Worm (Caenorhabditis elegans) whole organism, L3 larva: ENCODE measurements around the gene F11C7.6.

ENCODE experiments used
- R02D3.7 ChIP-seq: fragments of 150-350 bp; optimal IDR thresholded peaks from 2 replicates; lab custom pipeline; 2014; ENCODE audit warnings: missing biosample characterization, missing genetic modification characterization
- aly-2 ChIP-seq: fragments of 150-350 bp; optimal IDR thresholded peaks from 2 replicates; lab custom pipeline; 2014; ENCODE audit warnings: missing biosample characterization, missing genetic modification characterization
- ama-1 ChIP-seq: fragments of 150-350 bp; optimal IDR thresholded peaks from 2 replicates; lab custom pipeline; 2018
- ceh-16 ChIP-seq: sonication (generic microtip); optimal IDR thresholded peaks from 2 replicates; lab custom pipeline; 2017; ENCODE audit warnings: missing biosample characterization, missing genetic modification characterization
- ceh-28 ChIP-seq: fragments of 150-350 bp; optimal IDR thresholded peaks from 2 replicates; lab custom pipeline; 2014; ENCODE audit warnings: missing biosample characterization, missing genetic modification reagents, missing genetic modification characterization
- ceh-82 ChIP-seq: fragments of 150-350 bp; optimal IDR thresholded peaks from 2 replicates; lab custom pipeline; 2014; ENCODE audit warnings: missing biosample characterization, missing genetic modification characterization
- ceh-9 ChIP-seq: sonication (generic microtip); optimal IDR thresholded peaks from 2 replicates; lab custom pipeline; 2018; ENCODE audit warnings: missing biosample characterization, missing genetic modification characterization
- daf-12 ChIP-seq: fragments of 150-350 bp; optimal IDR thresholded peaks from 2 replicates; lab custom pipeline; 2014; ENCODE audit warnings: missing biosample characterization, missing genetic modification reagents, missing genetic modification characterization
- egl-5 ChIP-seq: fragments of 150-350 bp; optimal IDR thresholded peaks from 2 replicates; lab custom pipeline; 2017; ENCODE audit warnings: missing biosample characterization, missing genetic modification reagents, missing genetic modification characterization, inconsistent platforms
- elt-1 ChIP-seq: fragments of 150-350 bp; optimal IDR thresholded peaks from 2 replicates; lab custom pipeline; 2014; ENCODE audit warnings: missing biosample characterization, missing genetic modification characterization
- elt-3 ChIP-seq, 3 experiments: fragments of 150-350 bp in 1 of 3; sonication (generic microtip) in 2 of 3; optimal IDR thresholded peaks; 2 replicates in 2 of 3; 4 replicates in 1 of 3; lab custom pipeline; 2014 to 2017; ENCODE audit warnings: missing biosample characterization in 3 of 3, missing genetic modification characterization in 3 of 3
- eor-1 ChIP-seq, 2 experiments: fragments of 150-350 bp; optimal IDR thresholded peaks; 2 replicates each; lab custom pipeline; 2014 to 2018; ENCODE audit warnings: missing biosample characterization in 2 of 2, missing genetic modification characterization in 2 of 2
- fkh-10 ChIP-seq: sonication (generic microtip); optimal IDR thresholded peaks from 2 replicates; lab custom pipeline; 2017; ENCODE audit warnings: missing biosample characterization, missing genetic modification reagents, missing genetic modification characterization
- fos-1 ChIP-seq: fragments of 150-350 bp; optimal IDR thresholded peaks from 2 replicates; lab custom pipeline; 2014; ENCODE audit warnings: missing biosample characterization, missing genetic modification characterization
- hmg-11 ChIP-seq: sonication (generic microtip); optimal IDR thresholded peaks from 2 replicates; lab custom pipeline; 2016; ENCODE audit warnings: missing genetic modification characterization, missing compliant biosample characterization
- jun-1 ChIP-seq: fragments of 150-350 bp; optimal IDR thresholded peaks from 2 replicates; lab custom pipeline; 2014; ENCODE audit warnings: missing biosample characterization, missing genetic modification reagents, missing genetic modification characterization
- lin-39 ChIP-seq: fragments of 150-350 bp; optimal IDR thresholded peaks from 2 replicates; lab custom pipeline; 2018; ENCODE audit warnings: missing biosample characterization, missing genetic modification reagents, missing genetic modification characterization
- lsy-12 ChIP-seq: sonication (generic microtip); optimal IDR thresholded peaks from 2 replicates; lab custom pipeline; 2016; ENCODE audit warnings: mild to moderate bottlenecking, missing genetic modification characterization, missing compliant biosample characterization
- nfya-1 ChIP-seq: sonication (generic microtip); optimal IDR thresholded peaks from 2 replicates; lab custom pipeline; 2017; ENCODE audit warnings: missing genetic modification characterization, mild to moderate bottlenecking, missing compliant biosample characterization, antibody characterized with exemption, moderate library complexity; ENCODE audit not compliant: insufficient read depth
- nhr-11 ChIP-seq: fragments of 150-350 bp; optimal IDR thresholded peaks from 2 replicates; lab custom pipeline; 2014; ENCODE audit warnings: missing biosample characterization, missing genetic modification characterization
- nhr-23 ChIP-seq: fragments of 150-350 bp; optimal IDR thresholded peaks from 2 replicates; lab custom pipeline; 2014; ENCODE audit warnings: missing biosample characterization, missing genetic modification reagents, missing genetic modification characterization
- nhr-237 ChIP-seq: fragments of 150-350 bp; optimal IDR thresholded peaks from 2 replicates; lab custom pipeline; 2014; ENCODE audit warnings: missing biosample characterization, missing genetic modification characterization
- nhr-25 ChIP-seq: sonication (generic microtip); optimal IDR thresholded peaks from 2 replicates; lab custom pipeline; 2017; ENCODE audit warnings: missing biosample characterization, missing genetic modification characterization
- nhr-43 ChIP-seq: sonication (generic microtip); optimal IDR thresholded peaks from 2 replicates; lab custom pipeline; 2016; ENCODE audit warnings: mild to moderate bottlenecking, missing genetic modification characterization, missing compliant biosample characterization; ENCODE audit not compliant: poor library complexity, severe bottlenecking
- nhr-67 ChIP-seq: fragments of 150-350 bp; optimal IDR thresholded peaks from 2 replicates; lab custom pipeline; 2014; ENCODE audit warnings: missing biosample characterization, missing genetic modification characterization
- nhr-76 ChIP-seq: fragments of 150-350 bp; sonication (generic microtip); optimal IDR thresholded peaks from 5 replicates; lab custom pipeline; 2014; ENCODE audit warnings: missing biosample characterization, missing genetic modification characterization
- nhr-77 ChIP-seq: fragments of 150-350 bp; optimal IDR thresholded peaks from 2 replicates; lab custom pipeline; 2014; ENCODE audit warnings: missing biosample characterization, missing genetic modification characterization
- pha-4 ChIP-seq: fragments of 150-350 bp; optimal IDR thresholded peaks from 2 replicates; lab custom pipeline; 2014; ENCODE audit warnings: missing biosample characterization, missing genetic modification reagents, missing genetic modification characterization
- pqm-1 ChIP-seq: fragments of 150-350 bp; optimal IDR thresholded peaks from 2 replicates; lab custom pipeline; 2017; ENCODE audit warnings: missing biosample characterization, missing genetic modification characterization, inconsistent platforms
- sea-2 ChIP-seq: fragments of 150-350 bp; sonication (generic microtip); optimal IDR thresholded peaks from 4 replicates; lab custom pipeline; 2014; ENCODE audit warnings: missing biosample characterization, missing genetic modification reagents, missing genetic modification characterization
- snpc-4 ChIP-seq: fragments of 150-350 bp; optimal IDR thresholded peaks from 2 replicates; lab custom pipeline; 2014; ENCODE audit warnings: missing biosample characterization, missing genetic modification characterization
- tbx-2 ChIP-seq: sonication (generic microtip); optimal IDR thresholded peaks from 2 replicates; lab custom pipeline; 2016; ENCODE audit warnings: mild to moderate bottlenecking, missing genetic modification characterization, missing compliant biosample characterization
- unc-39 ChIP-seq: sonication (generic microtip); optimal IDR thresholded peaks from 4 replicates; lab custom pipeline; 2017; ENCODE audit warnings: missing biosample characterization, missing genetic modification characterization
- unc-62 ChIP-seq: fragments of 150-350 bp; sonication (generic microtip); optimal IDR thresholded peaks from 4 replicates; lab custom pipeline; 2014; ENCODE audit warnings: missing biosample characterization, missing genetic modification reagents, missing genetic modification characterization
- zag-1 ChIP-seq: fragments of 150-350 bp; optimal IDR thresholded peaks from 2 replicates; lab custom pipeline; 2014; ENCODE audit warnings: missing biosample characterization, missing genetic modification characterization
- ztf-11 ChIP-seq: fragments of 150-350 bp; optimal IDR thresholded peaks from 2 replicates; lab custom pipeline; 2014; ENCODE audit warnings: missing biosample characterization, missing genetic modification characterization
- ztf-4 ChIP-seq: fragments of 150-350 bp; optimal IDR thresholded peaks from 2 replicates; lab custom pipeline; 2014; ENCODE audit warnings: missing biosample characterization, missing genetic modification characterization

Gene F11C7.6

DNA sequence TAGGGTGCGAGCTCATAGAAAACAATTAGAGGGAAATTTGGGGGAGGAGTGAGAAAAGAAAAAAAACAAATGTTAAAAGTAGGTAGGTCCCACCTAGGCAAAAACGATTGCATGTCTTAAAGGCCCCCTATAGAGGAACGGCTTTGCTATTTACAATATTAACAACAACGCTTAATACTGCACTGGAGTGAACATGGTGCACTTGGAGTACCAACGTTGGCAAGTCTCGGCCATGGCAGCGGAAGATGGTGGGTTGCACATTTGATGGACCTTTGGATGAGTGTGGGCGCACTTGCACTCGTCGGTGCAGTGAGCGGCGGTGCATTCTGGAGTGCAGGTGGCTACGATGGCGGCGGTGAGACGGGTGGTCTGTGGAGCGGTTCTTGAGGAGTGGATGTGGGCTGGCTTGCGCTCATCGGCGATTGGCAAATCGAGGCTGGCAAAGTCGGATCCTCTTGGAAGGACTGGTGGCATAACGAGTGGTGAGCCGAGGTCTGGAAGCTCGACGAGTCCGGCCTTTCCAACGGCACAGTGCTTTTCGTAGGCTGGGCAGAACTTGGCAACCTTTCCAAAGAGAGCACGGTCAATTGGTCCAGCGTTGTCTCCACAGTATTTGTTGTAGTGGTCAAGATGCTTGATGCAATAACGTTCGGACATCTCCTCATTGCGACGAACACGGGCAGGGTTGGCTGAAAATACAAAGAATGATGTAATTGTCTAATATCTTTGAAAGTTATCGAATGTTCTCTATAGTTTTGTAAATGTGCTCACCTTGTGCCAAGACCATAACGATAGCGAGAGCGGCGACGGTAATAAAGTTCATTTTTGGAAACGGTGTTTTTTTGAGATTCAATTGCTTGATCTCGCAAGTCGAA, 19.5 kb downstream of the F11C7.6 start:
- TF ChIP-seq nfya-1 (peak; percentile 32), jun-1 (tag; lab: Kevin White, UChicago) (peak; percentile 20), nhr-43 (tag; lab: Kevin White, UChicago) (peak; percentile 81), ztf-11 (tag; lab: Kevin White, UChicago) (no peak), nhr-25 (peak; percentile 74), nhr-67 (tag; lab: Kevin White, UChicago) (no peak), ztf-4 (tag; lab: Kevin White, UChicago) (peak; percentile 24), ama-1 (lab: Kevin White, UChicago) (peak; percentile 99), snpc-4 (no peak), lsy-12 (tag; lab: Kevin White, UChicago) (peak; percentile 69)
- TF ChIP-seq, all 47 proteins: peak for 7

- TF ChIP-seq sea-2 (GFP tag; lab: Kevin White, UChicago) (no peak), unc-39 (tag; lab: Kevin White, UChicago) (no peak), pha-4 (no peak), ztf-4 (tag; lab: Kevin White, UChicago) (no peak), nhr-11 (tag; lab: Kevin White, UChicago) (no peak), nhr-67 (tag; lab: Kevin White, UChicago) (no peak), aly-2 (tag; lab: Kevin White, UChicago) (no peak), nfya-1 (no peak), ceh-16 (no peak), nhr-43 (tag; lab: Kevin White, UChicago) (peak; percentile 89), nhr-23 (peak; percentile 46), nhr-25 (peak; percentile 45), unc-62 (GFP tag; lab: Kevin White, UChicago) (no peak), lsy-12 (tag; lab: Kevin White, UChicago) (no peak), daf-12 (no peak), fos-1 (tag; lab: Kevin White, UChicago) (no peak), zag-1 (no peak), lin-39 (tag; lab: Kevin White, UChicago) (peak; percentile 2), pqm-1 (no peak), eor-1 (tag; optimal IDR thresholded peaks at IDR 0.05; lab: Kevin White, UChicago) (no peak), ceh-28 (tag; lab: Kevin White, UChicago) (no peak), ztf-11 (tag; lab: Kevin White, UChicago) (no peak), fkh-10 (GFP tag; lab: Kevin White, UChicago) (no peak), ceh-82 (no peak), nhr-76 (tag; lab: Kevin White, UChicago) (no peak), elt-3 (tag; optimal IDR thresholded peaks at IDR 0.05; lab: Kevin White, UChicago) (peak; percentile 26 to 78 (median 41)), snpc-4 (no peak), ama-1 (lab: Kevin White, UChicago) (no peak), nhr-77 (tag; lab: Kevin White, UChicago) (no peak), tbx-2 (no peak), nhr-237 (tag; lab: Kevin White, UChicago) (no peak), jun-1 (tag; lab: Kevin White, UChicago) (no peak), ceh-9 (tag; lab: Kevin White, UChicago) (no peak), hmg-11 (no peak), elt-1 (tag; lab: Kevin White, UChicago) (no peak), R02D3.7 (no peak)
These were observed 20.2 kb downstream of the F11C7.6 start, which contains the start of gene osm-11 for ce11 chrX:17421532-17422078. Gene osm-11, minus strand, starts transcription at chrX:17421582.

- TF ChIP-seq nhr-25 (peak; percentile 26), egl-5 (no peak)
These were observed 21.2 kb downstream of the F11C7.6 start for ce11 chrX:17422593-17422992.
